Worm (Caenorhabditis elegans) whole organism, L2 larva: ENCODE data around the gene F58H1.5.

Experiments used
- blmp-1 ChIP-seq: sonication (generic microtip); optimal IDR thresholded peaks from 2 replicates; lab custom pipeline; 2017; ENCODE audit warnings: missing genetic modification characterization, mild to moderate bottlenecking, missing compliant biosample characterization, antibody characterized with exemption, moderate library complexity; ENCODE audit not compliant: insufficient read depth
- elt-1 ChIP-seq: fragments of 150-350 bp; optimal IDR thresholded peaks from 2 replicates; lab custom pipeline; 2014; ENCODE audit warnings: missing biosample characterization, missing genetic modification characterization
- lsy-2 ChIP-seq, 2 experiments: fragments of 150-350 bp in 1 of 2; sonication (generic microtip) in 1 of 2; optimal IDR thresholded peaks; 2 replicates each; lab custom pipeline; 2014 to 2017; ENCODE audit warnings: missing biosample characterization in 2 of 2, missing genetic modification characterization in 2 of 2
- snpc-4 ChIP-seq: fragments of 150-350 bp; optimal IDR thresholded peaks from 2 replicates; lab custom pipeline; 2014; ENCODE audit warnings: missing biosample characterization, missing genetic modification characterization
- unc-62 ChIP-seq: fragments of 150-350 bp; optimal IDR thresholded peaks from 2 replicates; lab custom pipeline; 2014; ENCODE audit warnings: missing biosample characterization, missing genetic modification reagents, missing genetic modification characterization
- ztf-11 ChIP-seq: sonication (generic microtip); optimal IDR thresholded peaks from 2 replicates; lab custom pipeline; 2017; ENCODE audit warnings: missing biosample characterization, missing genetic modification characterization
- ztf-4 ChIP-seq: fragments of 150-350 bp; optimal IDR thresholded peaks from 2 replicates; lab custom pipeline; 2014; ENCODE audit warnings: missing biosample characterization, missing genetic modification characterization

ce11 chrV:11919639-11920038 is 38.6 kb upstream of the F58H1.5 start:
- TF ChIP-seq blmp-1 (tag; lab: Kevin White, UChicago) (no peak), elt-1 (tag; lab: Kevin White, UChicago) (no peak), ztf-11 (tag; lab: Kevin White, UChicago) (no peak), unc-62 (GFP tag; lab: Kevin White, UChicago) (no peak), snpc-4 (no peak), ztf-4 (tag; lab: Kevin White, UChicago) (no peak), lsy-2 (tag; optimal IDR thresholded peaks at IDR 0.05; lab: Kevin White, UChicago) (no peak)
